Worm (Caenorhabditis elegans) whole organism, early embryonic: Measurements from ENCODE around the gene sumv-2.

Experiments
- F13C5.2 ChIP-seq: sonication (generic microtip); optimal IDR thresholded peaks from 2 replicates; lab custom pipeline; 2017; ENCODE audit warnings: mild to moderate bottlenecking, missing genetic modification characterization, inconsistent platforms, missing compliant biosample characterization
- aly-1 ChIP-seq: sonication (generic microtip); optimal IDR thresholded peaks from 2 replicates; lab custom pipeline; 2016; ENCODE audit warnings: missing genetic modification characterization, missing compliant biosample characterization
- ama-1 ChIP-seq: fragments of 150-350 bp; optimal IDR thresholded peaks from 2 replicates; lab custom pipeline; 2014
- ceh-13 ChIP-seq: fragments of 200-800 bp; sonication (Bioruptor generic); optimal IDR thresholded peaks from 2 replicates; lab custom pipeline; 2018; ENCODE audit warnings: mild to moderate bottlenecking, missing genetic modification characterization, missing compliant biosample characterization
- ets-7 ChIP-seq: sonication (generic microtip); optimal IDR thresholded peaks from 2 replicates; lab custom pipeline; 2016; ENCODE audit warnings: missing genotype, missing genetic modification characterization, missing compliant biosample characterization
- flt-1 ChIP-seq: fragments of 200-800 bp; sonication (Bioruptor generic); IDR thresholded peaks from 2 replicates; pipeline ENCODE4 v1.3.6; 2022; ENCODE audit warnings: missing genetic modification characterization, missing compliant biosample characterization
- hmg-4 ChIP-seq: fragments of 200-800 bp; sonication (Bioruptor generic); optimal IDR thresholded peaks from 2 replicates; lab custom pipeline; 2018; ENCODE audit warnings: mild to moderate bottlenecking, missing genetic modification characterization, missing compliant biosample characterization
- hnd-1 ChIP-seq: sonication (generic microtip); optimal IDR thresholded peaks from 2 replicates; lab custom pipeline; 2016; ENCODE audit warnings: missing genetic modification characterization, missing compliant biosample characterization
- pes-1 ChIP-seq: fragments of 200-800 bp; sonication (Bioruptor generic); IDR thresholded peaks from 2 replicates; pipeline ENCODE4 v1.3.6; 2022; ENCODE audit warnings: missing genetic modification reagents, missing genetic modification characterization, missing compliant biosample characterization
- scrt-1 ChIP-seq: fragments of 200-800 bp; sonication (Bioruptor generic); IDR thresholded peaks from 2 replicates; pipeline ENCODE4 v1.3.6; 2022; ENCODE audit warnings: missing genetic modification characterization, missing compliant biosample characterization
- sea-1 ChIP-seq: fragments of 200-800 bp; sonication (Bioruptor generic); conservative IDR thresholded peaks from 2 replicates; pipeline ENCODE4 v1.3.6; 2022; ENCODE audit warnings: missing genetic modification characterization, missing compliant biosample characterization
- tbx-11 ChIP-seq: fragments of 200-800 bp; sonication (Bioruptor generic); IDR thresholded peaks from 2 replicates; pipeline ENCODE4 v1.3.6; 2022; ENCODE audit warnings: missing genetic modification characterization, missing compliant biosample characterization
- tbx-37 ChIP-seq: fragments of 200-800 bp; sonication (Bioruptor generic); conservative IDR thresholded peaks from 2 replicates; pipeline ENCODE4 v1.3.6; 2022; ENCODE audit warnings: missing genetic modification reagents, missing genetic modification characterization, missing compliant biosample characterization
- tra-4 ChIP-seq: sonication (generic microtip); optimal IDR thresholded peaks from 2 replicates; lab custom pipeline; 2017; ENCODE audit warnings: missing genetic modification characterization, missing compliant biosample characterization

DNA sequence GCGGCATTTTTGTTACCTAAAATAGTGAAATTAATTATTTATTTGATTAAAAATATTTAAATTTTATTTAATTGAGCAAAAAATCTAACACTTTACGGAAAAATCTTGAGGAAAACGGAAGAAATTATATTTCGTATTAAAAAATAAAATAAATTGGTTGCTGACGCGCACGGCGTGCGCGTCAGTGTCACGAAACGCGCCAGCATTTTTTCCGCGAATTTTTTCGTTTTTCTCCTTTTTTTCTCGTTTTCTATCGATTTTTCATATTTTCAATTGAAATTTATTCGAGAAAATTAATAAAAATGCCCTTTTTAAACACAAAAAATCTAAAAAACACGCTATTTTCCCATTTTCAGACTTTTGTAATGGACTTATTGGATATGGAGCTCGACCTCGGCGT is 1.6 kb upstream of the sumv-2 start, which contains the start of the genes Y61A9LA.10 and F54D11.4:
- TF ChIP-seq ama-1 (lab: Kevin White, UChicago) (no peak), flt-1 (GFP tag; lab: Robert Waterston, UW) (no peak), ceh-13 (no peak), aly-1 (no peak), tbx-11 (GFP tag; lab: Robert Waterston, UW) (no peak), scrt-1 (GFP tag; lab: Robert Waterston, UW) (no peak), ets-7 (tag; lab: Kevin White, UChicago) (no peak), F13C5.2 (peak; percentile 11), hnd-1 (tag; lab: Kevin White, UChicago) (no peak), sea-1 (GFP tag; lab: Robert Waterston, UW) (no peak), pes-1 (GFP tag; lab: Robert Waterston, UW) (no peak), tra-4 (tag; lab: Kevin White, UChicago) (no peak), tbx-37 (GFP tag; lab: Robert Waterston, UW) (no peak), hmg-4 (no peak)
